Fruit fly (Drosophila melanogaster): ENCODE results near the gene ifc.

ifc gene

DNA sequence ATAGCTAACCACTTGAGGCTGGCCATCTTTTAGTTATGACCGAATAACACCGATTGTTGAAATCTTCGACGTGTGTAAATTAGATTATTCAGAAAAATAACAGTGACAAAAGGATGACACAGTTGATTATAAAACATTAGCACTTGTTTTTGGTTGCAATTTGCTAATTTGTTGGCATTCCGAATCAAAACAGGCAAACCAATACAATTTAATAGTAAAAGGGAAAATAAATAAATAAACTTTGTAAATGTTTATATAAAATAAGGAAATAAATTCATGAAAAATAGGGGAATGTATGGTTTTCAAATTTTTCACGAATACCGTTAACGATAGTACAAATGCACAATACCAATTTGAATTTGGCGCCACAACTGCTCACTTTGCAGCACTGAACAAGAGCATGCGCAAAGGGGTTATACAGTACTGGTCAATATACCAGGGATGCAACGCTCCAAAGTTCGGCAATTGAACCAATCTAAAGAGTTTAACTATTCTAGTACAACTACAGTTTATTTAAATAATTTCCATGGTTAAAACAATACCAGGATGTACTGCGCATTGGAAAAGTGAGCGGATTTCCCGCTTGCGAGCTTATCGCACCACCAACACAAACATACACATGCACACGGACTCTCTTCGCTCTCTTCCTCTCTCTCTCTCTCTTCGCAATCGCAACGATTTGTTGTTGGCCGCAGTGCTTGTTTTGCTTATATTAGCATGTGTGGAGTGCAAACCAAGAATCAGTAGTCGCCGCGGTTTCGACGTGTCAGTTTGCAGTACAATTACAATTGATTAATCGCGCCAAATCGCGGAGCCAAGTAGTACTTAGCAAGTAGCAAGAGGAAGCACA, 42.7 kb upstream of the ifc start, which contains the start of the genes Sfp26Ad and Gpdh1 (continued):
- TF ChIP-seq CG6654 (GFP tag; optimal IDR thresholded peaks at IDR 0.05) (no peak), Kr (GFP tag; optimal IDR thresholded peaks at IDR 0.05) (no peak), CG3407 (GFP tag; optimal IDR thresholded peaks at IDR 0.05) (peak; percentile 67), CG1529 (GFP tag; optimal IDR thresholded peaks at IDR 0.05) (peak; percentile 41), ase (GFP tag; IDR thresholded peaks at IDR 0.05) (peak; percentile 43; the same call in 1 of the 3 replicates), sima (GFP tag; optimal IDR thresholded peaks at IDR 0.05) (peak; percentile 15), HHEX (GFP tag; optimal IDR thresholded peaks at IDR 0.05) (peak; percentile 59), Tbp (GFP tag; optimal IDR thresholded peaks at IDR 0.05) (no peak), CG14014 (GFP tag; IDR thresholded peaks at IDR 0.05) (peak; percentile 56; the same call in 1 of the 2 replicates), CG18599 (GFP tag; optimal IDR thresholded peaks at IDR 0.05) (peak; percentile 88), B-H1 (GFP tag; IDR thresholded peaks at IDR 0.05) (no peak), CG6683 (GFP tag; optimal IDR thresholded peaks at IDR 0.05) (peak; percentile 30), toy (GFP tag; IDR thresholded peaks at IDR 0.05) (no peak), CG7271 (tag; optimal IDR thresholded peaks at IDR 0.05) (no peak), pan (optimal IDR thresholded peaks at IDR 0.05) (no peak), pan (GFP tag; optimal IDR thresholded peaks at IDR 0.05 in 1 of 2, IDR thresholded peaks at IDR 0.05 in 1 of 2) (peak in 1 of 2 experiments; percentile 63), gce (GFP tag; IDR thresholded peaks at IDR 0.05) (no peak; the same call in 2 of the 3 replicates), Doc2 (GFP tag; IDR thresholded peaks at IDR 0.05) (no peak), mirr (GFP tag; optimal IDR thresholded peaks at IDR 0.05) (peak; percentile 72), sc (optimal IDR thresholded peaks at IDR 0.05) (no peak), sc (GFP tag; optimal IDR thresholded peaks at IDR 0.05) (no peak), Mrtf (GFP tag; IDR thresholded peaks at IDR 0.05) (peak; percentile 46; the same call in 1 of the 3 replicates), Mad (GFP tag; optimal IDR thresholded peaks at IDR 0.05) (peak; percentile 80), Side (GFP tag; optimal IDR thresholded peaks at IDR 0.05) (peak; percentile 79), tna (GFP tag; IDR thresholded peaks at IDR 0.05; ENCODE audit: partially characterized antibody) (no peak; the same call in 1 of the 2 replicates), CG18619 (GFP tag; optimal IDR thresholded peaks at IDR 0.05) (peak; percentile 58), bab2 (GFP tag; optimal IDR thresholded peaks at IDR 0.05) (peak; percentile 72), CG4730 (GFP tag; IDR thresholded peaks at IDR 0.05) (peak; percentile 47; the same call in 1 of the 2 replicates), crp (GFP tag; optimal IDR thresholded peaks at IDR 0.05) (peak in 1 of 2 experiments; percentile 49), CG4404 (GFP tag; IDR thresholded peaks at IDR 0.05) (peak; percentile 32; the same call in 1 of the 2 replicates), dati (GFP tag; IDR thresholded peaks at IDR 0.05) (no peak), dysf (GFP tag; IDR thresholded peaks at IDR 0.05) (peak; percentile 67; the same call in 2 of the 3 replicates), her (GFP tag; optimal IDR thresholded peaks at IDR 0.05) (peak; percentile 77), fru (optimal IDR thresholded peaks at IDR 0.05) (no peak), CG2120 (GFP tag; optimal IDR thresholded peaks at IDR 0.05) (peak; percentile 88), CG18476 (GFP tag; optimal IDR thresholded peaks at IDR 0.05) (peak; percentile 41), CG4820 (GFP tag; optimal IDR thresholded peaks at IDR 0.05) (peak; percentile 66), zen2 (GFP tag; IDR thresholded peaks at IDR 0.05; ENCODE audit: partially characterized antibody) (no peak), CG10147 (GFP tag; optimal IDR thresholded peaks at IDR 0.05) (peak; percentile 52), eyg (GFP tag; optimal IDR thresholded peaks at IDR 0.05) (peak; percentile 71), NfI (GFP tag; optimal IDR thresholded peaks at IDR 0.05) (peak; percentile 82), lilli (GFP tag; optimal IDR thresholded peaks at IDR 0.05) (peak; percentile 87), CG9876 (GFP tag; optimal IDR thresholded peaks at IDR 0.05) (peak; percentile 46), lmd (GFP tag; IDR thresholded peaks at IDR 0.05) (peak; percentile 67; the same call in 1 of the 2 replicates), ftz-f1 (GFP tag; optimal IDR thresholded peaks at IDR 0.05) (peak; percentile 51), Ets65A (GFP tag) (peak; percentile 98), Asciz (GFP tag; optimal IDR thresholded peaks at IDR 0.05) (peak; percentile 5), CG6813 (GFP tag; optimal IDR thresholded peaks at IDR 0.05) (no peak), Gsc (GFP tag; IDR thresholded peaks at IDR 0.05) (no peak), inv (GFP tag; IDR thresholded peaks at IDR 0.05; ENCODE audit: partially characterized antibody) (no peak)

Data from whole organism, embryonic.